Fruit fly (Drosophila melanogaster) whole organism, embryonic: ENCODE data around the gene CG16719.
A peak's percentile ranks its signal among the peaks of the same experiment; 100 is the strongest.

Source experiments
- B-H1 ChIP-seq: fragments of 200-800 bp; sonication (Bioruptor generic); IDR thresholded peaks from 3 replicates; pipeline ENCODE4 v1.3.6; 2022; ENCODE audit warnings: missing biosample characterization, missing genetic modification characterization
- CG10147 ChIP-seq: fragments of 200-800 bp; sonication (Bioruptor generic); optimal IDR thresholded peaks from 2 replicates; lab custom pipeline; 2019; ENCODE audit warnings: missing biosample characterization, mild to moderate bottlenecking, missing genetic modification characterization, moderate library complexity
- CG10321 ChIP-seq: fragments of 200-800 bp; sonication (Bioruptor generic); IDR thresholded peaks from 2 replicates; pipeline ENCODE4 v1.3.6; 2022; ENCODE audit warnings: missing biosample characterization, missing genetic modification characterization
- CG10431 ChIP-seq: fragments of 200-800 bp; sonication (Bioruptor generic); optimal IDR thresholded peaks from 3 replicates; lab custom pipeline; 2018; ENCODE audit warnings: missing biosample characterization, mild to moderate bottlenecking, missing genetic modification characterization
- CG10543 ChIP-seq: fragments of 200-800 bp; sonication (Bioruptor generic); optimal IDR thresholded peaks from 3 replicates; lab custom pipeline; 2017; ENCODE audit warnings: missing biosample characterization, mild to moderate bottlenecking, missing genetic modification characterization, moderate library complexity
- CG10565 ChIP-seq: fragments of 200-800 bp; sonication (Bioruptor generic); optimal IDR thresholded peaks from 3 replicates; lab custom pipeline; 2016; ENCODE audit warnings: missing biosample characterization, mild to moderate bottlenecking, missing genetic modification characterization
- CG10979 ChIP-seq: fragments of 200-800 bp; sonication (Bioruptor generic); optimal IDR thresholded peaks from 2 replicates; lab custom pipeline; 2018; ENCODE audit warnings: missing biosample characterization, mild to moderate bottlenecking, missing genetic modification characterization, moderate library complexity
- CG11085 ChIP-seq: fragments of 200-800 bp; sonication (Bioruptor generic); IDR thresholded peaks from 2 replicates; pipeline ENCODE4 v1.3.6; 2022; ENCODE audit warnings: missing biosample characterization, missing genetic modification characterization
- CG11504 ChIP-seq: fragments of 200-800 bp; sonication (Bioruptor generic); optimal IDR thresholded peaks from 3 replicates; lab custom pipeline; 2019; ENCODE audit warnings: missing biosample characterization, mild to moderate bottlenecking, missing genetic modification characterization, moderate library complexity
- CG15479 ChIP-seq: fragments of 200-800 bp; sonication (Bioruptor generic); optimal IDR thresholded peaks from 3 replicates; lab custom pipeline; 2019; ENCODE audit warnings: missing biosample characterization, mild to moderate bottlenecking, missing genetic modification characterization, moderate library complexity
- CG15514 ChIP-seq: fragments of 200-800 bp; sonication (Bioruptor generic); optimal IDR thresholded peaks from 3 replicates; lab custom pipeline; 2017; ENCODE audit warnings: missing biosample characterization, missing genetic modification characterization, mild to moderate bottlenecking, moderate library complexity, missing genetic modification reagents
- CG16813 ChIP-seq: fragments of 200-800 bp; sonication (Bioruptor generic); IDR thresholded peaks from 3 replicates; pipeline ENCODE4 v1.3.6; 2022; ENCODE audit warnings: missing biosample characterization, missing genetic modification characterization; ENCODE audit not compliant: partially characterized antibody
- CG17361 ChIP-seq: fragments of 200-800 bp; sonication (Bioruptor generic); IDR thresholded peaks from 3 replicates; pipeline ENCODE4 v1.3.6; 2022; ENCODE audit warnings: missing biosample characterization, missing genetic modification characterization
- CG2875 ChIP-seq: fragments of 200-800 bp; sonication (Bioruptor generic); optimal IDR thresholded peaks from 2 replicates; lab custom pipeline; 2017; ENCODE audit warnings: missing biosample characterization, mild to moderate bottlenecking, missing genetic modification characterization, missing genetic modification reagents
- CG30020 ChIP-seq: fragments of 200-800 bp; optimal IDR thresholded peaks from 2 replicates; lab custom pipeline; 2019; ENCODE audit warnings: missing biosample characterization, mild to moderate bottlenecking, missing genetic modification characterization, moderate library complexity
- CG31388 ChIP-seq: fragments of 200-800 bp; sonication (Bioruptor generic); optimal IDR thresholded peaks from 2 replicates; lab custom pipeline; 2016; ENCODE audit warnings: missing biosample characterization, missing genetic modification characterization
- CG31441 ChIP-seq: fragments of 200-800 bp; sonication (Bioruptor generic); IDR thresholded peaks from 2 replicates; pipeline ENCODE4 v1.3.6; 2022; ENCODE audit warnings: missing biosample characterization, missing genetic modification characterization
- CG3281 ChIP-seq: fragments of 200-800 bp; sonication (Bioruptor generic); optimal IDR thresholded peaks from 3 replicates; lab custom pipeline; 2017; ENCODE audit warnings: missing biosample characterization, mild to moderate bottlenecking, missing genetic modification characterization
- CG43689 ChIP-seq: fragments of 200-800 bp; sonication (Bioruptor generic); IDR thresholded peaks from 2 replicates; pipeline ENCODE4 v1.3.6; 2022; ENCODE audit warnings: missing biosample characterization, missing genetic modification characterization
- Camta ChIP-seq: fragments of 200-800 bp; sonication (Bioruptor generic); optimal IDR thresholded peaks from 2 replicates; lab custom pipeline; 2016; ENCODE audit warnings: missing biosample characterization, missing genetic modification characterization
- D19B ChIP-seq: fragments of 200-800 bp; sonication (Bioruptor generic); optimal IDR thresholded peaks from 2 replicates; lab custom pipeline; 2017; ENCODE audit warnings: missing biosample characterization, mild to moderate bottlenecking, missing genetic modification characterization
- Drgx ChIP-seq: fragments of 200-800 bp; sonication (Bioruptor generic); IDR thresholded peaks from 2 replicates; pipeline ENCODE4 v1.3.6; 2022; ENCODE audit warnings: missing biosample characterization, missing genetic modification characterization
- E2f2 ChIP-seq: fragments of 200-800 bp; sonication (Bioruptor generic); IDR thresholded peaks from 2 replicates; pipeline ENCODE4 v1.3.6; 2022; ENCODE audit warnings: missing biosample characterization, missing genetic modification characterization
- Ets65A ChIP-seq: fragments of 200-800 bp; sonication (Bioruptor generic); peaks from one replicate; lab custom pipeline; 2016; ENCODE audit warnings: missing biosample characterization, missing genetic modification characterization
- HLH4C ChIP-seq: fragments of 200-800 bp; sonication (Bioruptor generic); IDR thresholded peaks from 3 replicates; pipeline ENCODE4 v1.3.6; 2022; ENCODE audit warnings: missing biosample characterization, missing genetic modification characterization; ENCODE audit not compliant: partially characterized antibody
- HLHmδ ChIP-seq: fragments of 200-800 bp; sonication (Bioruptor generic); optimal IDR thresholded peaks from 2 replicates; lab custom pipeline; 2018; ENCODE audit warnings: missing biosample characterization, mild to moderate bottlenecking, missing genetic modification characterization, moderate library complexity
- Hr3 ChIP-seq: fragments of 200-800 bp; sonication (Bioruptor generic); optimal IDR thresholded peaks from 3 replicates; lab custom pipeline; 2016; ENCODE audit warnings: missing biosample characterization, missing genetic modification characterization
- Max ChIP-seq: fragments of 200-800 bp; sonication (Bioruptor generic); optimal IDR thresholded peaks from 2 replicates; lab custom pipeline; 2016; ENCODE audit warnings: missing biosample characterization, mild to moderate bottlenecking, missing genetic modification characterization
- Myb ChIP-seq: fragments of 200-800 bp; sonication (Bioruptor generic); optimal IDR thresholded peaks from 2 replicates; lab custom pipeline; 2016; ENCODE audit warnings: missing biosample characterization, missing genetic modification characterization
- TFAM ChIP-seq: fragments of 200-800 bp; sonication (Bioruptor generic); optimal IDR thresholded peaks from 2 replicates; lab custom pipeline; 2017; ENCODE audit warnings: missing biosample characterization, missing genetic modification characterization, inconsistent platforms
- Taf1 ChIP-seq: fragments of 200-800 bp; sonication (Bioruptor generic); IDR thresholded peaks from 2 replicates; pipeline ENCODE4 v1.3.6; 2022; ENCODE audit warnings: missing biosample characterization, missing genetic modification characterization
- YL-1 ChIP-seq: fragments of 200-800 bp; sonication (Bioruptor generic); optimal IDR thresholded peaks from 3 replicates; lab custom pipeline; 2017; ENCODE audit warnings: missing biosample characterization, mild to moderate bottlenecking, missing genetic modification characterization
- abd-A ChIP-seq: fragments of 200-800 bp; sonication (Bioruptor generic); optimal IDR thresholded peaks from 3 replicates; lab custom pipeline; 2019; ENCODE audit warnings: missing biosample characterization, mild to moderate bottlenecking, missing genetic modification characterization, moderate library complexity
- amos ChIP-seq: fragments of 200-800 bp; sonication (Bioruptor generic); IDR thresholded peaks from 2 replicates; pipeline ENCODE4 v1.3.6; 2022; ENCODE audit warnings: missing biosample characterization, missing genetic modification characterization; ENCODE audit not compliant: partially characterized antibody
- ase ChIP-seq: fragments of 200-800 bp; sonication (Bioruptor generic); IDR thresholded peaks from 3 replicates; pipeline ENCODE4 v1.3.6; 2022; ENCODE audit warnings: missing biosample characterization, missing genetic modification characterization
- caup ChIP-seq: fragments of 200-800 bp; sonication (Bioruptor generic); optimal IDR thresholded peaks from 3 replicates; lab custom pipeline; 2017; ENCODE audit warnings: missing biosample characterization, mild to moderate bottlenecking, missing genetic modification characterization, moderate library complexity; ENCODE audit not compliant: severe bottlenecking
- da ChIP-seq: fragments of 200-800 bp; sonication (Bioruptor generic); optimal IDR thresholded peaks from 2 replicates; lab custom pipeline; 2016; ENCODE audit warnings: missing biosample characterization, missing genetic modification characterization
- esg ChIP-seq: fragments of 200-800 bp; sonication (Bioruptor generic); conservative IDR thresholded peaks from 2 replicates; pipeline ENCODE4 v1.3.6; 2022; ENCODE audit warnings: missing biosample characterization, missing genetic modification characterization
- fru ChIP-seq: fragments of >200 bp; optimal IDR thresholded peaks from 2 replicates; lab custom pipeline; 2017
- grau ChIP-seq: fragments of 200-800 bp; optimal IDR thresholded peaks from 3 replicates; lab custom pipeline; 2019; ENCODE audit warnings: missing biosample characterization, mild to moderate bottlenecking, missing genetic modification characterization, moderate library complexity
- gro ChIP-seq: fragments of 200-800 bp; sonication (Bioruptor generic); optimal IDR thresholded peaks from 2 replicates; lab custom pipeline; 2016; ENCODE audit warnings: missing biosample characterization, missing genetic modification characterization
- lilli ChIP-seq: fragments of 200-800 bp; sonication (Bioruptor generic); optimal IDR thresholded peaks from 3 replicates; lab custom pipeline; 2016; ENCODE audit warnings: missing biosample characterization, missing genetic modification characterization
- nerfin-2 ChIP-seq: fragments of 200-800 bp; sonication (Bioruptor generic); IDR thresholded peaks from 2 replicates; pipeline ENCODE4 v1.3.6; 2022; ENCODE audit warnings: missing biosample characterization, missing genetic modification characterization; ENCODE audit not compliant: partially characterized antibody
- oc ChIP-seq: fragments of 200-800 bp; sonication (Bioruptor generic); optimal IDR thresholded peaks from 2 replicates; lab custom pipeline; 2018; ENCODE audit warnings: missing biosample characterization, mild to moderate bottlenecking, missing genetic modification characterization, moderate library complexity
- p53 ChIP-seq: fragments of 200-800 bp; sonication (Bioruptor generic); optimal IDR thresholded peaks from 2 replicates; lab custom pipeline; 2016; ENCODE audit warnings: missing biosample characterization, missing genetic modification characterization
- pum ChIP-seq: fragments of 200-800 bp; sonication (Bioruptor generic); optimal IDR thresholded peaks from 2 replicates; lab custom pipeline; 2016; ENCODE audit warnings: missing biosample characterization, missing genetic modification characterization
- salm ChIP-seq: fragments of 200-800 bp; sonication (Bioruptor generic); optimal IDR thresholded peaks from 2 replicates; lab custom pipeline; 2018; ENCODE audit warnings: missing biosample characterization, mild to moderate bottlenecking, missing genetic modification characterization
- tin ChIP-seq: fragments of 200-800 bp; sonication (Bioruptor generic); optimal IDR thresholded peaks from 3 replicates; lab custom pipeline; 2016; ENCODE audit warnings: missing biosample characterization, missing genetic modification characterization
- unpg ChIP-seq: fragments of 200-800 bp; sonication (Bioruptor generic); optimal IDR thresholded peaks from 3 replicates; lab custom pipeline; 2018; ENCODE audit warnings: missing biosample characterization, mild to moderate bottlenecking, missing genetic modification characterization, moderate library complexity

Gene CG16719

DNA sequence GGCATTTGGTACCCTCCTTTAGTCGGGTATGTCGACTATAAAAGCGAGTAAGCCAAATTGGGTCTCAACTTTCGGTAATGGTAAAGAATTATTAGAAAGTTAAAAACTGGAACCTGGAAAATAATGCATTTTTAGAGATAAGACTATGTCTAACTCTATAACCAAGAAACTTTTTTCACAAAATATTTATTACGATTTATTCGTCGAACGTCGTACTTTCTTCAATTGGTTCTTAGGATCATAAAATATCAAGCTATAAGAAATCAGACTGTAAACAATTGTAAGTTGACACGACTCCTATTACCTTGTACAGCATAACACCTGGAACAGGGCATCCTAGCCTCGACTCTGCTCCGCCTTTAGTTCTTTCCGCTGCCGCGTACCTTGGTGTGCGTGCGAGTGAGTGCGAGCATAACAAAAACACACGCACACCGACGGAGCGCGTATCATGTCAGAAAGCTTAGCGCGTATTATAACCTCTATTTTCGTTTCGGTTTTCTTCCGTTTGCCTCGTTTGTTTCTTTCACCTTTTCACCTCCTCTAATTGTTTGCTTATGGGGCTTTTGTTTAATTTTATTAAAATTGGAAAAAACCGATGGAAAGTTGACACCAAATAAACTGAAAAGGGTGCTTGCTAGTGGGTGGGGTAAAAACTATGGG lies 8.1 kb downstream of the CG16719 start (continued):
- TF ChIP-seq CG30020 (tag; lab: Kevin White, UChicago) (peak; percentile 81), CG31388 (peak; percentile 87), Ets65A (GFP tag; lab: Kevin White, UChicago) (peak; percentile 100), oc (tag; lab: Kevin White, UChicago) (peak; percentile 33), nerfin-2 (no peak), Myb (peak; percentile 89), esg (peak; percentile 89), grau (tag; lab: Kevin White, UChicago) (peak; percentile 96), ase (peak; percentile 75; the same call in 2 of the 3 replicates), Taf1 (peak; percentile 76), CG10321 (GFP tag; lab: Robert Waterston, UW) (peak; percentile 64), da (GFP tag; lab: Kevin White, UChicago) (peak; percentile 94), Camta (peak; percentile 96), CG10565 (peak; percentile 88), TFAM (peak; percentile 85), B-H1 (peak; percentile 75; the same call in 2 of the 3 replicates), Max (GFP tag; lab: Kevin White, UChicago) (peak; percentile 94), YL-1 (GFP tag; lab: Kevin White, UChicago) (peak; percentile 85), E2f2 (GFP tag; lab: Robert Waterston, UW) (peak; percentile 62), CG15514 (GFP tag; lab: Kevin White, UChicago) (peak; percentile 87), amos (GFP tag; lab: Robert Waterston, UW) (no peak), CG11085 (GFP tag; lab: Robert Waterston, UW) (0 out of 2 replicates have a peak, but pooled peaks have one; percentile 53), gro (GFP tag; lab: Kevin White, UChicago) (peak; percentile 96), CG10979 (tag; lab: Kevin White, UChicago) (peak; percentile 97), tin (peak; percentile 96), CG10543 (GFP tag; lab: Kevin White, UChicago) (peak; percentile 98), CG11504 (peak; percentile 96), HLH4C (GFP tag; lab: Robert Waterston, UW) (no peak), fru (lab: Kevin White, UChicago) (no peak), CG3281 (peak; percentile 97), unpg (peak; percentile 87), CG10147 (GFP tag; lab: Kevin White, UChicago) (peak; percentile 97), HLHmδ (GFP tag; lab: Kevin White, UChicago) (no peak), CG31441 (GFP tag; lab: Robert Waterston, UW) (peak; percentile 90), CG16813 (GFP tag; lab: Robert Waterston, UW) (no peak), salm (tag; lab: Kevin White, UChicago) (peak; percentile 81), CG43689 (GFP tag; lab: Robert Waterston, UW) (peak; percentile 75), CG15479 (GFP tag; lab: Kevin White, UChicago) (no peak), abd-A (tag; lab: Kevin White, UChicago) (peak; percentile 59), D19B (GFP tag; lab: Kevin White, UChicago) (peak; percentile 99), CG17361 (GFP tag; lab: Robert Waterston, UW) (peak; percentile 98), CG10431 (GFP tag; lab: Kevin White, UChicago) (peak; percentile 84), CG2875 (peak; percentile 86), caup (GFP tag; lab: Kevin White, UChicago) (peak; percentile 94), Hr3 (GFP tag; lab: Kevin White, UChicago) (peak; percentile 97), p53 (GFP tag; lab: Kevin White, UChicago) (peak; percentile 87), lilli (GFP tag; lab: Kevin White, UChicago) (peak; percentile 97), pum (GFP tag; lab: Kevin White, UChicago) (peak; percentile 97), Drgx (GFP tag; lab: Robert Waterston, UW) (peak; percentile 83)
